Worm (Caenorhabditis elegans): ENCODE data around the gene T22F3.7.

DNA sequence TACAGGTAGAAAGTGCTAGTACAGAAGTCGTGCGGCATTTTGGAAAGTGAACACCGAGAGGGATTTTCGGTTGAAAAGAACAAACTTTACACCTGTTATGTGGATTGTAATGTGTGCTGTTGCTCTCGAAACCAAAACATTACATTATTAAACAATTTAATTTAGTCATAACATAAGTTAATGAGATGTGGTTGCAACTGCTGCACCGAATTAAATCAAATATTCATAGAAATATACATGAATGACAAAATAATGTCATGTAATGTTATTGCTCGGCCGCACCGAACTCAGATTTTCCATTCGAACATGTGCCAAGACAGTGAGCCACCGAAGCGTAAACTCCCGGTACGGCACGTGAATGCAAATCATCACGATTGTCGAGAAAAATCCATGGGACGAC, 5.5 kb downstream of the T22F3.7 start, which contains the start of gene srh-213:
- no peak for TF ChIP-seq chd-7 (tag; optimal IDR thresholded peaks at IDR 0.05)
- TF ChIP-seq attf-3 (GFP tag; conservative IDR thresholded peaks at IDR 0.05), result no peak
- TF ChIP-seq ceh-100 (GFP tag; IDR thresholded peaks at IDR 0.05), result no peak
